Fruit fly (Drosophila melanogaster) whole organism, larva: ENCODE results near the gene Rim.

ENCODE experiments used
- noc ChIP-seq: fragments of 200-800 bp; sonication (Bioruptor generic); optimal IDR thresholded peaks from 3 replicates; lab custom pipeline; 2019; ENCODE audit warnings: missing biosample characterization, mild to moderate bottlenecking, missing genetic modification characterization, moderate library complexity

Gene Rim

dm6 chr3R:17916478-17916877 is at the start of gene Rim:
Gene Rim, minus strand, starts transcription at chr3R:17916578.
- TF ChIP-seq noc: no peak

- TF ChIP-seq noc: peak; percentile 14
Measured at dm6 chr3R:17966013-17966412, 49.6 kb upstream of the Rim start.

dm6 chr3R:17965381-17965780 is 49.0 kb upstream of the Rim start:
- TF ChIP-seq noc: no peak

dm6 chr3R:17958304-17958703 is 41.9 kb upstream of the Rim start:
- no peak for TF ChIP-seq noc

- TF ChIP-seq noc: no peak
Measured at dm6 chr3R:17957782-17958181, 41.4 kb upstream of the Rim start.

DNA sequence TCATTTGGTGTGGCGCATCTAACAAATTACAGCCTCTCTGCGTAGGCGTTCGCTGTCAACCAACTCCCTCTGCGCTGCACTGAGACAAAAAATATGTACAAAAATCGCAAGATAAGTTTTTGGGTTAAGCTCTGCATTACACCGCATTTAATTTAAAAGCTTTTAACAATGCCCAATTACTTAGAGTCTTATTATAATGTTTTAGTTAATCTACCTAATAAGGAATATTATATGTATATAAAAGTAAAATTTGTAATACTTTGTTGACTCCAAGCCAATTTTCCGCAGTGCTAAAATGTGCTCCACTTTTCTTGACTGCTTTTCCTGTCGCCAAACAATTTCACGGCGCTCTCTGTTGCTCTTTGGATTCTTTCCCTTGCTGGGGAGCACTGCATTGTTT is 39.4 kb upstream of the Rim start:
- no peak for TF ChIP-seq noc

dm6 chr3R:17953884-17954283 is 37.5 kb upstream of the Rim start:
- no peak for TF ChIP-seq noc

- no peak for TF ChIP-seq noc
Measured at dm6 chr3R:17952412-17952811, 36.0 kb upstream of the Rim start.

DNA sequence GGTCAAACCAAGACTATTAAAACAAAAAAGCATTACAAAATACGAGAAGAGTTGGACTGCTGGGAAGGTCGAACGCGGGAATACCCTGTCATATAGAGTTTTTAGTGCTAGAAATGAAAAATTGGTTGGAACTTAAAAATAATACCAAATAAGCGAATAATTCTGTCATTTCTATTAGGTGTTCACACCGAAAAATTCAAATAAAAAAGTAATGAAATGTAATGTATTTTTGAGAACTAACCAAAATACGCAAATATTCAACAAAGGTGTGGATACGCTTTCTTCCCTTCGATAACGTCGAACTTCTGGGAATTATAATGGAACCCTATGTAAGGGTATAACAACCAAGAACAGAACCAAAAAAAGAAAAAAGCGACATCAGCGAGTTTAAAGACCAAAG is 35.4 kb upstream of the Rim start:
- no peak for TF ChIP-seq noc

dm6 chr3R:17951285-17951684 is 34.9 kb upstream of the Rim start:
- no peak for TF ChIP-seq noc

- no peak for TF ChIP-seq noc
Measured at dm6 chr3R:17950398-17950797, 34.0 kb upstream of the Rim start.

DNA sequence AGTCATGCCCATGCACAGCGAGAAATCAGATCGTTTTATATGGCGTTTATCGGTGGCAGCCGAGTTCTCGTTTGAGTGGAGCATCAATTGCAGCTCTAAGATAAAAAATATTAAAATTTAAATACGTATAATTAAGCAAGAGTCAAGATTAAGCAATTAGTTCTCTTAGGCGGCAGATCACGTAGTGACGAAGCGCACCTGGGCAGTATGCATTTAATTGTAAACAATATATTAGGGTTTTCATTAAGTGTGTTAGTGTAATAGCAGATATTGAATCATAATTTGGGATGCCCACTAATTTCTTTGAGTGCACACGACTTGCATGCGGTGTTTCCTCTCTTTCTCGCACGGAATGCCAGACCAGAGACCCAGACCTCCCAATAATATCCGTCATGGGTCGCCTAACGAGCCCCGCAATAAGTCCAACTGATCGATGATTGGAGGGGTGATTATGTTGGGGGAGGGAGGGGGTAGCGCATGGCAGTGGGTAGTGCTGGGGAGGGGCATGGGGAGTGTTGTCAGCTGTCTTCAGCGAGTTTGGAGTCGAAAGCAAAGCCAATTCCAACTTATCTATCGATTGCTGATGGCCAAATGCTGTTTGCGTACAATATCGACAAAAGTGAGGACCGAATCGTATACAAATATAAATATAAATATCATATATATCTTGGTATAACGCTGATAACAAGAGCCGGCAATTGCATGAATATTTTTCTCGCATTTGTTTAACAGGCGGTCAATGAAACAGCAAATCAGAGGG is 33.2 kb upstream of the Rim start:
- peak; percentile 46 for TF ChIP-seq noc

DNA sequence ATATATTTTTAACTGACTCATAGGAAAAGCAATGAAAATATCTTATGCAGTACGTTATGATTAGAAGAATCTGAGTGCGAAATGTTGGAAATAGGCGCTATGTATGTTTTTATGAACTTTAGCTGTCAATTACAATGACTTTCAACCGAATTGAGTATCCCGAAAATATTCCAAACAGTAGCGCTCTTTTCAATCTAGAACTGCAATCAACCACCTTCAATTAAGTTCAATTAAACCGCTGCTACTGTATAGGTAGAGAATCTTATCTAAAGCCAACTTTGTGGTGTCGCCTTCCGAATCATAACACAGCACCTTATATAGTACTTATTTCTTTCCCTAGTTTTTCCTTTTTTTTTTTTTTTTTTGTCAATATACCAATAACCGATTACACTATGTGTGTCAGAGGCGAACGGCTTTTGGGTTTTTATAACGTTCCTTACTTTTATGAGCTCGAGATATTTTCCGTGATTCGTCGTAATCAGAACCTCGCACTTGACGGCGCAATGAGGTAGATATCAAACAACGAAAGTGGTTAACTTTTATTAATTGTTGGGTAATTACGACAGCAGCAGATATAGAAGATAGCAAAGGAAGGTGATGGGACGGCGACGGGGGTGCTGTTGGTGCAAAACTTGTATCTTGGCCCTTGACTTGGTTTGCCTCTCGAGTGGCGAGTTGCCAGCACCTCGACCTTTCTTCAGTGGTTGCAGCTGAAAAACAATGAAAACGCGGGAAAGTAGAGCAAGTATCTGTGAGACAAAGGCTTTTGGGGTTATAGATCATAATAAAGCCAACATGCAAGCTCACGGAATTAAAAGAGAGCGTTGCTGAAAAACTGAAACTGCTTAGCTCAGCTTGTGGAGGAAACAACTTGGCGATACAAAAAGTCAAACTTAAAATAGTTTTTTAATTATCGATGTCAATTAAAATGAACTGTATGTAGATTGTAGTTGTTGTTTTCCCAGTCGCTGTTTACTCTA is 32.1 kb upstream of the Rim start:
- no peak for TF ChIP-seq noc

dm6 chr3R:17946246-17946645 is 29.9 kb upstream of the Rim start:
- TF ChIP-seq noc: no peak

- TF ChIP-seq noc: no peak
Measured at dm6 chr3R:17945753-17946152, 29.4 kb upstream of the Rim start.

DNA sequence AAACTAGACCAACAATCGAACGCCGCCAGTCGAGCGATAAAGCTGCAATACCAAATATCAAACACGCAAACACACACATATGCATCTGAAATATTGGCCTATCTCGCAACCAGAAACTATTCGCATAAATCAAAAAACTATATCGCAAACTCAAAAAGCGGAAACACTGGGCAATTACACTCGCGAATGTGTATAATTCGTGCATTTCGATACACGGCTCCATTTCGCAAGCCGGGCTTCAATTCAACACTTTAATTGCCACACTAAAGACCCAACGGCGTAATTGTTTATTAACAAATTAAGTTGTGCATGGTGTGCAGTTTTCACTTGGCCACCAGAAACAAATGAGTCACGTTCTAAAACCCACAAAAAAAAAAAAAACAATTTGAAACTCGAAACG is 27.9 kb upstream of the Rim start:
- TF ChIP-seq noc: no peak

DNA sequence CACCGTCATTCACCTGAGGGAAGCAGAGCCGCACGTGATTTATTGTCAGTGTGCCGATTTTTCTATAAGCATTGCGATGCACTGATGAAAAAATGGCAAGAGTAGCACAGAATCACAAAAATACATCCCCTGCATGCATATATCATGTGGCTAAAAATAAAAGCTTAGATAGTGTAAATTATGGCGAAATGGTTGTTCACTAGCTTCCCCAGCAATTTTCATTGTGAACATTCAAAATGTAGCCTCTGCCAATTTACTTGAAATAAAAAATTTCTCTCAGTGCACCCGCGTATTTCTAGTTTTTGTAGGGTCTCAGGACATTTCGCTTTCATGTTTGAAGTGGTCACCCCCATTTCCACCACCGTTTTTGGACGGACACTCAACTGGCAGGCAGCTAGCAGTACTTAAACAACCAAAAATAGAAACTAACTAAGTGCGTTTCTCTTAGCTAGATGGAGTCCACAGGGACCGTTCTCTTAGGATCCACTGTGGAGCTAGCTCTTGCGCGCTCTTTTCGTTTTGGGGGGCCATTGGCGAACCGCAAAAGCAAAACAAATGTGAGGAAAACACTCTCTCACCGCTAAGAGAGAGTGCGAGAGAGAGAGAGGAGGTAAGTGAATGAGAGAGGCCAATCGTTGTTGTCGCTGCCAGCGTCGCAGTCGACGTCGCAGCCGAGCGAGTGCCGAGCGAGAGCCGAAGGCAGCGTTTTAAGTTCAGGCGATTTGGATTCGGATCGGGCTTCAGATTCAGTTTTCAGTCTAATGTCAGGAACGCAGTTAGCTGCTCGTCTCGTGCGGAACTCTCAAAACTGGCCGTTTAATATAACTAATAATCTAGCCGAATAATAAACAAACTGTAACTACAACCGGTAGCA is 27.2 kb upstream of the Rim start:
- no peak for TF ChIP-seq noc
